Fruit fly (Drosophila melanogaster): ENCODE data around the gene CG11858.

CG11858 gene

dm6 chr3R:25239880-25240279, 22.7 kb upstream of the CG11858 start, which contains the start of gene to:
Gene to (plus strand): TSS chr3R:25240180.
- TF ChIP-seq CG10348 (GFP tag; IDR thresholded peaks at IDR 0.05) (no peak), CG8159 (tag; optimal IDR thresholded peaks at IDR 0.05) (no peak), CG14655 (GFP tag; optimal IDR thresholded peaks at IDR 0.05) (no peak)

- TF ChIP-seq EcR (GFP tag; optimal IDR thresholded peaks at IDR 0.05), result peak; percentile 67
- TF ChIP-seq Snoo (tag; optimal IDR thresholded peaks at IDR 0.05), result no peak
Measured at dm6 chr3R:25241507-25242070, 21.0 kb upstream of the CG11858 start, which contains the start of gene CG11854. Gene CG11854 (plus strand): TSS chr3R:25242020.

DNA sequence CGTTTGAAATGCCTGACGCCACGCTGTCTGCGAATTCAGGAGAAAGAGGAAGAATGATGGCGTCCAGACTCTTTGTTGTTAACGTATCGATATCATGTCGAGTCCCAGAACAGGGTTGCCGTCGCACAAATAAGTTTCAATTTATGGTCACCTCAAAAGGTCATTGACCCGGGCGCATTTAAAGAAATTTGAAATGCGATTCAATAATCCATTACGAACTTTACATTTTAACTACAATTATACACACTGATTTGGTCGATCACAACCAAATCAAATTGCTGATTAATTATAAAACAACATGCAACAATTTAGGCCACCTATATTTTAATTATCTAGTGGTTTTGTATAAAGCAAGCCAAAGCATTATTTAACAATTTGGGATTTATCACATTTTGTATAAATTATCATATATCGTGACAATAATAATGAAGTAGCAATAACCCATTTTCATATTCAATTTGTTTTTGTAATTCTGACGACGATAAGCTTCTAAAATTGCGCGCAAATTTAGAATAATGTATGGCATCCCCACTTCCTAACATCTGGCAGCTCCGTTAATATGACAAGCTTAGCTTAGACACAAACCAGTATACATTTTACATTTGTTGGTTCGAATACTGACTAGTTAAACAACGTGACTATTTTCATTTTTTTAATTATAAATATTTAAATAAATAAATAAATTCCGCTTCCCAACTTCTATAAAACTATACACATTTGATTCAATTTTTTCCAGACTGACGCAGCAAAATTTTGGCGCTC, 17.3 kb upstream of the CG11858 start, which contains the start of gene bam:
Gene bam, minus strand, starts transcription at position 58 of the 762 bp plus-strand sequence.
- TF ChIP-seq Pif1B (GFP tag; optimal IDR thresholded peaks at IDR 0.05) (no peak), CG14655 (GFP tag; optimal IDR thresholded peaks at IDR 0.05) (no peak), EcR (GFP tag; optimal IDR thresholded peaks at IDR 0.05) (peak; percentile 81), Snoo (tag; optimal IDR thresholded peaks at IDR 0.05) (no peak)

- TF ChIP-seq CG32121 (GFP tag; IDR thresholded peaks at IDR 0.05) (peak; percentile 67), Snoo (tag; optimal IDR thresholded peaks at IDR 0.05) (peak; percentile 98), EcR (GFP tag; optimal IDR thresholded peaks at IDR 0.05) (no peak), CG4496 (GFP tag; IDR thresholded peaks at IDR 0.05) (peak; percentile 97), CG10348 (GFP tag; IDR thresholded peaks at IDR 0.05) (peak; percentile 32; the same call in 1 of the 2 replicates), CG34367 (tag; optimal IDR thresholded peaks at IDR 0.05) (peak; percentile 91), CG17806 (tag; optimal IDR thresholded peaks at IDR 0.05) (peak; percentile 71), CG8301 (tag; optimal IDR thresholded peaks at IDR 0.05) (no peak), Ets98B (GFP tag; IDR thresholded peaks at IDR 0.05) (peak; percentile 86), CG15710 (tag; optimal IDR thresholded peaks at IDR 0.05) (peak; percentile 90), CG9948 (tag; optimal IDR thresholded peaks at IDR 0.05) (peak; percentile 67), D1 (tag; optimal IDR thresholded peaks at IDR 0.05) (no peak), CG8159 (tag; optimal IDR thresholded peaks at IDR 0.05) (peak; percentile 81), gl (tag; optimal IDR thresholded peaks at IDR 0.05) (peak; percentile 80), CG12605 (GFP tag; IDR thresholded peaks at IDR 0.05) (peak; percentile 89), Pif1B (GFP tag; optimal IDR thresholded peaks at IDR 0.05) (no peak), CG14655 (GFP tag; optimal IDR thresholded peaks at IDR 0.05) (no peak), CG13204 (GFP tag; optimal IDR thresholded peaks at IDR 0.05) (no peak), rn (GFP tag; IDR thresholded peaks at IDR 0.05) (peak; percentile 87), Pif1A (GFP tag; optimal IDR thresholded peaks at IDR 0.05) (peak; percentile 92)
Measured at dm6 chr3R:25247379-25247869, 15.1 kb upstream of the CG11858 start, which contains the start of the genes RpS27 and Nup37. Gene RpS27 (minus strand): TSS chr3R:25247514. Gene Nup37 (plus strand): TSS chr3R:25247658.

- no peak for TF ChIP-seq CG17806 (tag; optimal IDR thresholded peaks at IDR 0.05)
- TF ChIP-seq Pif1B (GFP tag; optimal IDR thresholded peaks at IDR 0.05), result no peak
- TF ChIP-seq rn (GFP tag; IDR thresholded peaks at IDR 0.05), result no peak
- no peak for TF ChIP-seq CG8301 (tag; optimal IDR thresholded peaks at IDR 0.05)
- no peak for TF ChIP-seq CG10348 (GFP tag; IDR thresholded peaks at IDR 0.05)
- TF ChIP-seq CG12605 (GFP tag; IDR thresholded peaks at IDR 0.05), result no peak
- no peak for TF ChIP-seq EcR (GFP tag; optimal IDR thresholded peaks at IDR 0.05)
- no peak for TF ChIP-seq CG13204 (GFP tag; optimal IDR thresholded peaks at IDR 0.05)
- TF ChIP-seq CG32121 (GFP tag; IDR thresholded peaks at IDR 0.05), result no peak
- no peak for TF ChIP-seq CG8159 (tag; optimal IDR thresholded peaks at IDR 0.05)
- no peak for TF ChIP-seq Pif1A (GFP tag; optimal IDR thresholded peaks at IDR 0.05)
- TF ChIP-seq gl (tag; optimal IDR thresholded peaks at IDR 0.05), result no peak
- TF ChIP-seq fd96Ca (GFP tag; IDR thresholded peaks at IDR 0.05), result no peak
- no peak for TF ChIP-seq Snoo (tag; optimal IDR thresholded peaks at IDR 0.05)
- TF ChIP-seq Ets98B (GFP tag; IDR thresholded peaks at IDR 0.05), result no peak
- no peak for TF ChIP-seq CG9948 (tag; optimal IDR thresholded peaks at IDR 0.05)
- TF ChIP-seq CG14655 (GFP tag; optimal IDR thresholded peaks at IDR 0.05), result no peak
- no peak for TF ChIP-seq CG4496 (GFP tag; IDR thresholded peaks at IDR 0.05)
- TF ChIP-seq CG34367 (tag; optimal IDR thresholded peaks at IDR 0.05), result no peak
- TF ChIP-seq CG15710 (tag; optimal IDR thresholded peaks at IDR 0.05), result no peak
Measured at dm6 chr3R:25249145-25250141, 13.1 kb upstream of the CG11858 start, which contains the start of gene Nup358. Gene Nup358 (plus strand): TSS chr3R:25249348.
